Worm (Caenorhabditis elegans) whole organism, L2 larva: ENCODE data around the gene nhr-127.

Source experiments
- ZK546.5 ChIP-seq: sonication (generic microtip); optimal IDR thresholded peaks from 2 replicates; lab custom pipeline; 2017; ENCODE audit warnings: missing biosample characterization, missing genetic modification characterization
- ama-1 ChIP-seq: fragments of 150-350 bp; optimal IDR thresholded peaks from 2 replicates; lab custom pipeline; 2018; ENCODE audit warnings: inconsistent platforms
- ceh-82 ChIP-seq: fragments of 150-350 bp; optimal IDR thresholded peaks from 2 replicates; lab custom pipeline; 2014; ENCODE audit warnings: missing biosample characterization, missing genetic modification characterization
- lin-11 ChIP-seq: fragments of 150-350 bp; sonication (generic microtip); optimal IDR thresholded peaks from 2 replicates; lab custom pipeline; 2014; ENCODE audit warnings: missing biosample characterization, missing genetic modification characterization, inconsistent platforms, mixed read lengths
- lin-39 ChIP-seq: fragments of 150-350 bp; optimal IDR thresholded peaks from 2 replicates; lab custom pipeline; 2014; ENCODE audit warnings: missing biosample characterization, missing genetic modification reagents, missing genetic modification characterization
- mab-5 ChIP-seq: fragments of 150-350 bp; optimal IDR thresholded peaks from 2 replicates; lab custom pipeline; 2014; ENCODE audit warnings: missing biosample characterization, missing genetic modification characterization
- mdl-1 ChIP-seq, 2 experiments: fragments of 150-350 bp in 1 of 2; sonication (generic microtip) in 1 of 2; optimal IDR thresholded peaks; 2 replicates each; lab custom pipeline; 2017; ENCODE audit warnings: missing biosample characterization in 2 of 2, missing genetic modification characterization in 2 of 2
- skn-1 ChIP-seq: sonication (generic microtip); optimal IDR thresholded peaks from 2 replicates; lab custom pipeline; 2017; ENCODE audit warnings: missing biosample characterization, missing genetic modification characterization
- snpc-4 ChIP-seq: fragments of 150-350 bp; optimal IDR thresholded peaks from 2 replicates; lab custom pipeline; 2014; ENCODE audit warnings: missing biosample characterization, missing genetic modification characterization
- zag-1 ChIP-seq: fragments of 150-350 bp; optimal IDR thresholded peaks from 2 replicates; lab custom pipeline; 2014; ENCODE audit warnings: missing biosample characterization, missing genetic modification characterization

ce11 chrV:16246579-16246978 lies 13.2 kb upstream of the nhr-127 start, which contains the start of gene srh-95:
- TF ChIP-seq mab-5 (tag; lab: Kevin White, UChicago) (no peak), lin-39 (no peak), skn-1 (tag; lab: Kevin White, UChicago) (no peak), lin-11 (tag; lab: Kevin White, UChicago) (no peak), ZK546.5 (tag; lab: Kevin White, UChicago) (no peak), mdl-1 (tag; optimal IDR thresholded peaks at IDR 0.05; lab: Kevin White, UChicago) (no peak), ceh-82 (tag; lab: Kevin White, UChicago) (no peak), snpc-4 (no peak), ama-1 (lab: Kevin White, UChicago) (no peak), zag-1 (tag; lab: Kevin White, UChicago) (no peak)
